Fruit fly (Drosophila melanogaster): Measurements from ENCODE around the gene ph-p.

ph-p gene

DNA sequence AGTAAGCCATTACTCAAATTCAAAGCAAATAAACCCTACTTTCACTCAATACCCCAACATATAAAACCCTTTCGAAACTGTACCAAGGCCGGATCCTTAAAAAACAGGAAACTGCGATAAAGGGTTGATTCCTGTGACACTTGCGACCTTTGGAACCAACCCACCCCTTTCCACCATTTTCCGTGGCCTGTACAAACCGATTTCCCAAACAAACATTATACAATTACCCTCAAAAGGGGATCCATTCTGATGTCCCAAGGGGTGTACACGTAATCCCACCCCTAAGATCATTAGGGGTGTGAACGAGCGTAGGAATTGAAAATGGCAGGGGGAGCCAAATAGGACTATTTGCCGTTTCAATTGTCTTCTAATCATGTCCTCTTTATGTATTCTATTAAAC, 1.4 kb upstream of the ph-p start:
- TF ChIP-seq CG8478 (optimal IDR thresholded peaks at IDR 0.05) (no peak), CTCF (optimal IDR thresholded peaks at IDR 0.05) (no peak)

DNA sequence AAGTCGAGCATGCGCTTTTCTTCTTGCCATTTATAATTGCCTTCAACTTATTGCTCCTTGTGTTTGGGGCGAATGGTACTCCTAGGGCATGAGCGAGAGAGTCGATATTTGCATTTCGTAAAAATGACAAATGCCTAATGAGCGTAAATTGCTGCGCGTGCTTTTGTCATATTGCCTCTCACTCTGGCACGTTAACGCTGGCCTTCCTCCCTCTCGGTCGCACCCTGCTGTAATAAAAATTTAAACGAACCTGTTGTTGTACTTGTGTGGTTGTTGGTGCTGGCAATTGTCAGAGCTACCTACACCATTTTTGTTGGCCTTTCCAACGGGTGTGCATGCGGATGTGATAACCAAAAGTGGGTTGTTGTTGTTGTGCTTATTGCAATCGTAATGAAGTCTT, 246 bp upstream of the ph-p start:
- no peak for TF ChIP-seq CTCF (optimal IDR thresholded peaks at IDR 0.05)
- no peak for TF ChIP-seq CG8478 (optimal IDR thresholded peaks at IDR 0.05)

DNA sequence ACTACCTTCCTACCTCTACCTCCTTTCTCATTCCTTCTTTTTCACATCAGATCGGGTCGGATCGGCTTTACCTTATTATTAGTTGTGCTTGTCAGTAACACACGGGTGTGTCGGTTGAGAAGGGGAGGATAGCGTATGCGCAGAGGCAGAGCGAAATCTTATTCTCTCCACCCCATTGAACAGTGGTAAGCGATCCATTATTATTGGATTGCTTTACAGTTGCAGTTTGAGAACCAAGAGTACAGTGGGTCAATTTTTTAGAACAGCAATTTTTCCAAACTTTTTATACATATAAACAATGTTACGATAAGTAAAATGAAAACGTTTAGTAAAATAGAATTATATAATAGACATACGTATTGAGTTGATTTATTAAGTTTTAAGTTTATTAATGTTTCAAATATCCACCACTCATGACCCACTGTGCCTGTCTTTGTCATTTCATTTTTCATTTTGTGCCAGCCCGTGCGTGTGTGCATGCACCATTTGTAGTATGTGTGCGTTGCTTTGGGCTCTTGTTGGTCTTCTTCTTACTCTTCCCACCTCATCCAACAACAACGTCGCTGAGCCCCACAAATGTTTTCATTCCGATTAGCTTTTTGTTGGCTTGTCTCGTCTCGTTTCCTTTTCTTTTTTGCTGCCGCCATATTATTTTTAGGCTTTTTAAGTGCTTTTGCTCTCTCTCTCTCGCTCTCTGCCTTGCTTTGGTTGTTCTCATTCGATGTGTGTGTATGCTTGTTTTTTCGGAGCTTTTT, 407 bp downstream of the ph-p start:
- TF ChIP-seq CTCF (optimal IDR thresholded peaks at IDR 0.05) (no peak), CG8478 (optimal IDR thresholded peaks at IDR 0.05) (no peak)

DNA sequence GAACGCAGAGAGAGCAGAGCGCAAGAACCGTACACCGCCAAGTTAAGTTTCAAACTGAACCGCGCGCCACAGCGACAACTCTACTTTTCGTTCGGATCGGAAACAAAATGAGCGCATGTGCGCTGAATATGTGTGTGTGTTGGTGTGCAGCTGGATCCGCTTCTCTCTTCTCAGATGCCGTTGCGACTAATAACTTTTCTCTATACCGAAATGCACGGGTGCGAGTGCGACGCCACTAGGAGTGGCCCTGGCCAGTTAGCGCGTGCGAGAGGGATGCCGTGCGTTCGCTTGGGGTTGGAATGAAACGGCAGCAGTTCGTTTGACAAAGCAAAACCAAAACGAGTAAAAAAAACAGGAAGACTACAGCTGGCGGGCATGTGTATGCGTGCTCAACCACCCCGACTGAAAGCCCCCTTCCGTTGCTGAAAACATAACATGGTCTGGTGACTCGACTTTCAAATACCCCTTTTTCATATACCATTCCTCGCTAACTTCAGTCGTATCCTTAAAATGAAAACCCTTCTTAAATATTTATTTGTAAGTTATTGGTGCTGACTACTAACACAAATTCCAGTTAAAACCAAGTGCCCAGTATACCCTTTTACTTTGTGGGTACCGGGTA, 1.2 kb downstream of the ph-p start:
- TF ChIP-seq CG8478 (optimal IDR thresholded peaks at IDR 0.05) (peak; percentile 30), CTCF (optimal IDR thresholded peaks at IDR 0.05) (peak in 1 of 2 experiments; percentile 23)

DNA sequence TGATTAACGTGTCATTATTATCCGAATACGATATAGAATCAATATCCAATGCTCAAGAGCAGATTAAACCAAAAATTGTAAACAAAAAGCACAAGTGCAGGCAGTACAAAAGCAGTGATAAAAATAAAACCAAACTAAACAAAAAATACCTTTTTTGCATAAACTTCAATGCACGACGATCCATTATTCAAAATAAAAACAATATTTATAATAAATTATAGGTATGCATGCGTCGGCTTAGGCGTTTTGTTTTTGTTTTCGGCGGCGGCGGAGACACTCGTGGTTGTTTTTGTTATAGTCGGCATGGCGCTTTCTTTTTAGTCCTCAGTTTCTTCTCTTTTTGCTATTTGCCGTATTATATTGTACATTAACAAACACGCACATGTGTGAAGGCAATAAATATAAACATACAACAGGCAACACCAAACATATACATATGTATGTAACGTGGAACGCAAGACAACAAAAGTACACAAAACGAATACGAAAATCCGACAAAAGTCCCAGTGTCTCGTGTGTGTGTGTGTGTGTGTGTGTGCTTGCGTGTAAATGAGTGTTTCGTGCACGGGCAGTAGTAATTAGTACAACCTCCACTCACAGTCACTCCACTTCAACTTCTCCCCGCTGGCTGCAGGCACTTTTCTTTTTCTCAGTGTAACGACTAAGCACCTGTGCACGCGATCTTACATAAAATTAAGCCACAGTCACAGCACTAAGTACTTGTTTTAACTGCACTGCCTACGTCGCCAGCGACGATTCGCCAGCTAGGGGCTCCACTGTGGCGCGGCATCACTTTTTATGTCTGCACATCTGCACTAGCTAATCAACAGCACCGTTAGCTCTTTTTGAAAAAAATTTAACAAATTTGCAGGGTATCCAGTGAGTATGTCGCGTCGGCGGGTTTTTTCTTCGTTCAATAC, 2.0 kb downstream of the ph-p start:
- TF ChIP-seq CG8478 (optimal IDR thresholded peaks at IDR 0.05) = no peak
- no peak for TF ChIP-seq CTCF (optimal IDR thresholded peaks at IDR 0.05)

DNA sequence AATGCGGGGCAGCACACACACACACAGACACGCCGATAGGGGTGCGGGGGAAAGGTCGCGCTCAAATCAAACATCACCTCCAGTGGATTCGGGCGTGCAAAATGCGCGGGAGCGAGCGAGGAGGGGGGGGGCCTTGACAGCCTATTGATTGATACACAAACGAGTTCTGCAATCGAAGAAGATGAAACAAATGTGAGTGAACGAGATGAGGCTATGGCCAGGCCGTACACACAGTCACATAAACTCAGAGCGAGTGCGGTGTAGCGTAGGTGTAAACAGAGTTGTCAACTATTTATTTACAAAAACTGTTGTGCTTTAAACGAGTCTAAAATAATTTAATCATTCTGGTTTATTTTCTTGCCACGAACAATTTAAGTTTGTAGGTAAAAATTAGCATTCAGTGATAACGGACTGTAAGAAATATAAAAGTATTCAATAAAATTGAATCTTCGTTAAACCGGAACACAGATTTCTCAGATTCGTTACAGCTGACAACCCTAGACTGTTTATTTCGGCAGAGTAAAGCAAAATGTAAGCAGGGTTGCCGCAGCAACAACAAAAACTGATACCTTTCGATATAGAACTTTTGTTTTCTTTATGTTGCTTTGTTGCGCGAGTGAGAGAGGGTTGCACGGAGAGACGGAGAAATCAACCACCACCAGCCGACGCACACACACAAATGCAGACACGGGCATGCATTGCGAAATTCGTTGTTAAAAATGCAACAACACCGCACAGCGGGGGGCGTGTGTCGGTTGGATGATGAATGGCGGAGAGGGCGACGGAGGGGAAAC, 3.0 kb downstream of the ph-p start:
- TF ChIP-seq CTCF (optimal IDR thresholded peaks at IDR 0.05) (no peak), CG8478 (optimal IDR thresholded peaks at IDR 0.05) (no peak)

DNA sequence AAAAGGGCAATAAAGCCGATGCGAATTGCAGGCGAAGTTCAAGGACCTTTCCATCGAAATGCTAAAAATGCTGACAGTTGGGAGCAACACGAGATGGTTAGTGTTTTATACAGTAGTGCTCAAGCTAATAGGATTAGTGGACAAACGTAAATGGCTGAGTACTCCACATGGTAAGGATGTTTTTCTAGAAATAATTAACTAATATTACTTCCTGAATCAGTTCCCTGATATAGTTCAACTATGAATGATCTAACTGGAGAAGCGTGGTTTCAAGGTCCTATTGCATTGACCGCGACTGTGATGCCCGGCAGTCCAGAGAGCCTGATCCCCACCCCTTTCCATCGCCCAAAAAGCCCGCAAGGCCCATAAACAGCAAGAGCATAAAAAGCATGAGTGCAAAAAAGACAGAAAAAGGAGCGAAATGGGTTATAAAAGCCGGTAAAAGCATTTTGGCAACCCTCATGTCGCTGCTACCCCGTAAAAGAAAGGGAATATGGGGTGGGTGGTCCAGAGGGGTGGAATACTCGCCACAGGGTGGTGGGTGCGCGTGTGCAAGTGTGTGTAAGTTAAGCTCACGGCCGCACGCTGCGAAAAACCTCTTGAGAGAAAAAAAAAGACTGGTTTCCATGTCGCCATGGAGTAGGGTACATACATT, 3.8 kb downstream of the ph-p start:
- TF ChIP-seq CTCF (optimal IDR thresholded peaks at IDR 0.05) (no peak), CG8478 (optimal IDR thresholded peaks at IDR 0.05) (no peak)

DNA sequence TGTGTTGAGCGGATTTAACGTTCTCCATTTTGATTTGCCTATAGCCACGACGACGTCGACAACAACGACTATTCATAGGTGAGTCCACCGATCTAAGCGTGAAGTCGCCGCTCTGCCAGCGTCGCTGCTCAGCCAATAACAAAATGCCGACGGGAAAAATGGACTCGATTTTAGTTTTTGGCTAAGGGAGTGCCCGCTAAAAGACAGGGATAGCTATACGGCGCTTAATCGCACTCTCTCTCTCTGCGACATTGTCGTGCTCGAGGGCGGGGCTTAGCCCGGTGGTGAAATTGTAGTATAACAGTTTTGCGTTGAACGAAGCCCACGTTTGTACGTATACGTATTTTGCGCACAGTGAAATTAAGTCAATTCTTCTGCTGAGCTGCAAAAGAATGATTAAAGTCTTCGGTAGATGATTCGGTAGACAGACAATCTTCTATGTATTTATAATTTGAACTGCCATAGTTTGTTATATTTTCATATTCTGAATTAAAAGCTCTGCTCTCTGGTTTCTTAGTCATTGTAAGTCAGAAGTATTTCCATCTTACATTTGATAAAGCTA, 12.6 kb downstream of the ph-p start:
- TF ChIP-seq CTCF (optimal IDR thresholded peaks at IDR 0.05) = peak in 1 of 2 experiments; percentile 48
- no peak for TF ChIP-seq CG8478 (optimal IDR thresholded peaks at IDR 0.05)

DNA sequence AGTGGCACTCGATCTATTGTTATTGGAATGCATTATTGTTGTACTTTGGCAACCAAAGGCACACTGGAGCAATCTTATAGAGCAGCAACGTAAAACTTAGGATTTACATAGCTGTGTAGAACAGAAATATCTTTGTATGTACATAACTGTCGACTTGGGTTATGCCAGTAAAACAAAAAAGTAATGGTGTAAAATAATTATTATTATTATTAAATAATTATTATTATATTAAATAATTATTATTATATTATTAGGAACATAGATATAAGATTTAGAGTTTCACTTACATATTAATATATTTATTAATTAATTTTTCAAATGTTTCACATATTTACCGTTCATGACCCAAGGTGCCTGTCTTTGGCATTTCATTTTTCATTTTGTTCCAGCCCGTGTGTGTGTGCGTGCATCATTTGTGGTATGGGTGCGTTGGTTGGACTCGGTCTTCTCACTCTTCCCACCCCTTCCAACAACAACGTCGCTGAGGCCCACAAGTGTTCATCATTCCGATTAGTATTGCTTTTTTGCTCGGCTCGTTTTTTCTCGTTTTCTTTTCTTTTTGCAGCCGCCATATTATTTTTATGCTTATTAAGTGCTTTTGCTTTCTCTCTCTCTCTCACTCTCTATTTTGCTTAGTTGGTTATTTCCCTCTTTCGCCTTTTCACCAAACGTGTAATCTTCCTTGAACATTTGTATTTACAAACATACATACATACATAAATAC, 14.0 kb downstream of the ph-p start:
- no peak for TF ChIP-seq CTCF (optimal IDR thresholded peaks at IDR 0.05)
- no peak for TF ChIP-seq CG8478 (optimal IDR thresholded peaks at IDR 0.05)

DNA sequence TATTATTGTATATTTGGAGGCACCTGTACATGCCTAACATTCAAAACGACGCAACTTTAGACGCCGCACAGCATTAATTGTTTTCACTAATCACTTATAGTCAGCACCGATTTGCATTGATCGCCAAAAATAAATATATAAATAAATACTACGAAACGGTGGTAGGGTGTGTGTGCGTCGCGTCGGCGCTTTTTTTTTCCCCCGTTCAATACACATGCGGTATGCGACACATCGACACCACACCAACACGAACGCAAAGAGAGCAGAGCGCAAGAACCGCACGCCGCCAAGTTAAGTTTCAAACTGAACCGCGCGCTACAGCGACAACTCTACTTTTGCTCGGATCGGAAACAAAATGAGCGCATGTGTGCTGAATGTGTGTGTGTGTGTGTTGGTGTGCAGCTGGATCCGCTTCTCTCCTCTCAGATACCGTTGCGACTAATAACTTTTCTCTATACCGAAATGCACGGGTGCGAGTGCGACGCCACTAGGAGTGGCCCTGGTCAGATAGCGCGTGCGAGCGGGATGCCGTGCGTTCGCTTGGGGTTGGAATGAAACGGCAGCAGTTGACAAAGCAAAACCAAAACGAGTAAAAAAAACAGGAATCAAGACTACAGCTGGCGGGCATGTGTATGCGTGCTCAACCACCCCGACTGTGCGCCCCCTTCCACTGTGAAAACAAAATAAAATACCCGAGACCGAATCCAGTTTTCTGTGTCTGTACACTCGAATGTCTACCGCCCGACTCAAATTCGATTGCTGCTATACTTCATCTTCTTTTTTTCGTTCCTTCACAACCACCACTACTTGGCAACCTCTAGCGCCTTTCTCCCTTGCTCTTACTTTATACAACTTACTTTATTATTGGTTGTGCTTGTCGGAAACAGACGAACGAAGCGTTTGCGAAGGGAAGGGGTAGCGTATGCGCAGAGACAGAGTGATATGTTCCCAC, 14.9 kb downstream of the ph-p start, which contains the start of gene ph-d:
ph-d (minus strand) TSS at position 274 of the 952 bp plus-strand sequence.
- TF ChIP-seq CTCF (optimal IDR thresholded peaks at IDR 0.05) = peak in 1 of 2 experiments; percentile 44
- no peak for TF ChIP-seq CG8478 (optimal IDR thresholded peaks at IDR 0.05)

DNA sequence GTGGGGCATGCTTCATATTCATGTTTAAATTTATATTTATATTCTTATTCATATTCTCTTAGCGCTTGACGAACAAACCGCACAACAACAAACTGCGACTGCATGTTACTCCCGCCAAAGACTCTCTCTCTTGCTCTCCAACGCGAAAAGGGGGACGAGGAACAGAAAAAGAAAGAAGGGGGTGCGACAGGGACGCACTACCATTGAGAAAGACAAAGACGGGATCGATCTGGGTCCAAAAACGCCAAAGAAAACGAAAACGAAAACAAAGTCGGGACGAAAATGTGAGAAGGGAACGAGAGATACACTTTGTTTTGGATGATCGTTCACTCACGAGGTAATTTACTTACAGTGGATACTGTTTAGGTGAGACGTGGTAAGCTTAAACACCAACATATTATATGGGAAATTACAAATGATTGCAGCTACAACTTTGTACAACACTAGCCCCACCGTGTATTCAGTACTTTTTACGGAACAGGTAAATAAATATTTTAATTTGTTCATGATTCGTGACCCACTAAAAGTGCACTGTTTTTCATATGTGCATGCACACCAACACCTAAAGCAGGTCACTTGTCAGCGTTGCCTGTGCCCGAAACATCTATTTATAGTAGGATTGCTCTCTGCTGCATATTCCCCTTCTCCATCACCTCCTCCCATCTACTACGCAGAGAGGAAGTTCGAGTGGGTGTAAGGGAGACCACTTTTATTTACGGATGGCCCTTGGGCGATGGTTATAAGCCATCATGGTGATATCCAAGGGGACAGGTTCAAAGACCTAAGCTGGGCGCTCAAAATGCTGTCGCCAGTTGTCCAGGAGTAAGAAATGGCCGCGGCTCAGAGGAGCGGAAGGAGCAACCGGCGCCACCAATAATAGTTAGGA, 16.2 kb downstream of the ph-p start:
- TF ChIP-seq CG8478 (optimal IDR thresholded peaks at IDR 0.05) (no peak), CTCF (optimal IDR thresholded peaks at IDR 0.05) (no peak)
